Fruit fly (Drosophila melanogaster): Measurements from ENCODE around the gene CG14377.

DNA sequence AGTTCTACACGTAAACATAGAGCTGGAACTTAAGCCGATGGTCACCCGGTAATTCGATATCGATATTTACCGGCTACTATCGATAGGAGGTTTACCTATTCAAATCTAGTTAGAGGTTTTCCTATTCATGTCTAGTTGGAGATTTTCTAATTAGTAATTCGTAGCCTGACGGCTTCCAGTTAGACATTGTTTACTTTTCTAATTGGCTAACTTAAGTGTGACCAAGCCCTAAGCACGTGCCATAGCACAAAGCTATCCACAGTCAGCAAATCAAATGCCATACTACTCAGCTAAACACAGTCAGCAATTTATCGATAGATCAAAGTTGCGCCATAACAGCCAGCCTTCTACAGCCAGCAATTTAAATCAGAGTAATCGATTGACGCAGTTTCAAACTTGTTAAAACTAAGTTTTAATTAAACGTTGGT is 5.4 kb downstream of the CG14377 start, which contains the start of gene Dpm3:
- peak; percentile 54 to 59 for TF ChIP-seq CTCF (optimal IDR thresholded peaks at IDR 0.05)
- no peak for TF ChIP-seq CG8478 (optimal IDR thresholded peaks at IDR 0.05)

Data from S2 (cell line).